Worm (Caenorhabditis elegans) whole organism, midembryonic: ENCODE data around the gene C06E7.4.

Source experiments
- T22C8.4 ChIP-seq: fragments of 200-800 bp; sonication (Bioruptor generic); IDR thresholded peaks from 2 replicates; pipeline ENCODE4 v1.3.6; 2022; ENCODE audit warnings: missing genetic modification characterization, missing compliant biosample characterization
- cog-1 ChIP-seq: sonication (generic microtip); optimal IDR thresholded peaks from 2 replicates; lab custom pipeline; 2016; ENCODE audit warnings: missing genetic modification characterization, missing compliant biosample characterization
- flt-1 ChIP-seq: fragments of 200-800 bp; sonication (Bioruptor generic); IDR thresholded peaks from 2 replicates; pipeline ENCODE4 v1.3.6; 2022; ENCODE audit warnings: missing genetic modification characterization, missing compliant biosample characterization
- klf-2 ChIP-seq: fragments of 200-800 bp; sonication (Bioruptor generic); conservative IDR thresholded peaks from 2 replicates; pipeline ENCODE4 v1.3.6; 2022; ENCODE audit warnings: missing genetic modification reagents, missing genetic modification characterization, missing compliant biosample characterization
- med-1 ChIP-seq: sonication (generic microtip); optimal IDR thresholded peaks from 2 replicates; lab custom pipeline; 2017; ENCODE audit warnings: missing genetic modification characterization, mild to moderate bottlenecking, missing compliant biosample characterization, antibody characterized with exemption, missing genetic modification reagents; ENCODE audit not compliant: insufficient read depth
- ref-1 ChIP-seq: fragments of 200-800 bp; sonication (Bioruptor generic); conservative IDR thresholded peaks from 2 replicates; pipeline ENCODE4 v1.3.6; 2022; ENCODE audit warnings: missing genetic modification reagents, missing genetic modification characterization, missing compliant biosample characterization
- tab-1 ChIP-seq: fragments of 200-800 bp; sonication (Bioruptor generic); IDR thresholded peaks from 2 replicates; pipeline ENCODE4 v1.3.6; 2022; ENCODE audit warnings: missing genetic modification characterization, missing compliant biosample characterization
- ztf-23 ChIP-seq: fragments of 200-800 bp; sonication (Bioruptor generic); IDR thresholded peaks from 2 replicates; pipeline ENCODE4 v1.3.6; 2022; ENCODE audit warnings: missing genetic modification reagents, missing genetic modification characterization, missing compliant biosample characterization
- ztf-29 ChIP-seq: fragments of 200-800 bp; sonication (Bioruptor generic); IDR thresholded peaks from 2 replicates; pipeline ENCODE4 v1.3.6; 2022; ENCODE audit warnings: missing genetic modification reagents, missing genetic modification characterization, missing compliant biosample characterization

The C06E7.4 gene

ce11 chrIV:5856975-5857374 is 2.8 kb downstream of the C06E7.4 start:
- TF ChIP-seq ref-1 (GFP tag; lab: Robert Waterston, UW) (no peak), ztf-29 (GFP tag; lab: Robert Waterston, UW) (no peak), klf-2 (no peak), cog-1 (tag; lab: Kevin White, UChicago) (no peak), tab-1 (GFP tag; lab: Robert Waterston, UW) (no peak), ztf-23 (GFP tag; lab: Robert Waterston, UW) (no peak), med-1 (GFP tag; lab: Kevin White, UChicago) (no peak), flt-1 (GFP tag; lab: Robert Waterston, UW) (no peak), T22C8.4 (GFP tag; lab: Robert Waterston, UW) (no peak)

ce11 chrIV:5855608-5856007 is 4.2 kb downstream of the C06E7.4 start:
- no peak for TF ChIP-seq ref-1 (GFP tag; lab: Robert Waterston, UW)
- TF ChIP-seq med-1 (GFP tag; lab: Kevin White, UChicago): no peak
- TF ChIP-seq tab-1 (GFP tag; lab: Robert Waterston, UW): no peak
- no peak for TF ChIP-seq ztf-23 (GFP tag; lab: Robert Waterston, UW)
- TF ChIP-seq flt-1 (GFP tag; lab: Robert Waterston, UW): no peak
- no peak for TF ChIP-seq klf-2
- no peak for TF ChIP-seq T22C8.4 (GFP tag; lab: Robert Waterston, UW)
- TF ChIP-seq cog-1 (tag; lab: Kevin White, UChicago): no peak
- TF ChIP-seq ztf-29 (GFP tag; lab: Robert Waterston, UW): no peak

ce11 chrIV:5850765-5851377 is 8.9 kb downstream of the C06E7.4 start:
- no peak for TF ChIP-seq T22C8.4 (GFP tag; lab: Robert Waterston, UW)
- no peak for TF ChIP-seq ztf-29 (GFP tag; lab: Robert Waterston, UW)

- TF ChIP-seq ztf-29 (GFP tag; lab: Robert Waterston, UW) (no peak), med-1 (GFP tag; lab: Kevin White, UChicago) (no peak), ztf-23 (GFP tag; lab: Robert Waterston, UW) (no peak), tab-1 (GFP tag; lab: Robert Waterston, UW) (no peak), klf-2 (no peak), T22C8.4 (GFP tag; lab: Robert Waterston, UW) (no peak), ref-1 (GFP tag; lab: Robert Waterston, UW) (no peak), cog-1 (tag; lab: Kevin White, UChicago) (no peak), flt-1 (GFP tag; lab: Robert Waterston, UW) (no peak)
These were observed 11.6 kb downstream of the C06E7.4 start, which contains the start of gene sams-3 for ce11 chrIV:5847986-5848707. Gene sams-3, plus strand, starts transcription at chrIV:5848657.

ce11 chrIV:5846269-5846668 is 13.5 kb downstream of the C06E7.4 start, which contains the start of gene sams-4:
Gene sams-4, minus strand, starts transcription at chrIV:5846369.
- no peak for TF ChIP-seq ztf-29 (GFP tag; lab: Robert Waterston, UW)
- no peak for TF ChIP-seq flt-1 (GFP tag; lab: Robert Waterston, UW)
- TF ChIP-seq klf-2: no peak
- TF ChIP-seq med-1 (GFP tag; lab: Kevin White, UChicago): no peak
- no peak for TF ChIP-seq T22C8.4 (GFP tag; lab: Robert Waterston, UW)
- no peak for TF ChIP-seq ref-1 (GFP tag; lab: Robert Waterston, UW)
- TF ChIP-seq ztf-23 (GFP tag; lab: Robert Waterston, UW): no peak

ce11 chrIV:5842905-5843304 is 16.9 kb downstream of the C06E7.4 start:
- TF ChIP-seq tab-1 (GFP tag; lab: Robert Waterston, UW) (no peak), klf-2 (no peak), T22C8.4 (GFP tag; lab: Robert Waterston, UW) (no peak), ref-1 (GFP tag; lab: Robert Waterston, UW) (no peak), med-1 (GFP tag; lab: Kevin White, UChicago) (no peak), cog-1 (tag; lab: Kevin White, UChicago) (no peak), ztf-29 (GFP tag; lab: Robert Waterston, UW) (no peak), flt-1 (GFP tag; lab: Robert Waterston, UW) (no peak), ztf-23 (GFP tag; lab: Robert Waterston, UW) (no peak)

ce11 chrIV:5839178-5839577 is 20.6 kb downstream of the C06E7.4 start, which contains the start of gene C06E7.2:
Gene C06E7.2, plus strand, starts transcription at chrIV:5839478.
- TF ChIP-seq klf-2 (no peak), ztf-23 (GFP tag; lab: Robert Waterston, UW) (no peak), cog-1 (tag; lab: Kevin White, UChicago) (no peak), flt-1 (GFP tag; lab: Robert Waterston, UW) (no peak), med-1 (GFP tag; lab: Kevin White, UChicago) (no peak), tab-1 (GFP tag; lab: Robert Waterston, UW) (no peak), T22C8.4 (GFP tag; lab: Robert Waterston, UW) (no peak), ztf-29 (GFP tag; lab: Robert Waterston, UW) (no peak), ref-1 (GFP tag; lab: Robert Waterston, UW) (no peak)

ce11 chrIV:5834182-5834581 is 25.6 kb downstream of the C06E7.4 start:
- TF ChIP-seq ztf-23 (GFP tag; lab: Robert Waterston, UW) (no peak), cog-1 (tag; lab: Kevin White, UChicago) (no peak), ztf-29 (GFP tag; lab: Robert Waterston, UW) (no peak), T22C8.4 (GFP tag; lab: Robert Waterston, UW) (no peak), klf-2 (no peak), flt-1 (GFP tag; lab: Robert Waterston, UW) (no peak), med-1 (GFP tag; lab: Kevin White, UChicago) (no peak), tab-1 (GFP tag; lab: Robert Waterston, UW) (no peak), ref-1 (GFP tag; lab: Robert Waterston, UW) (no peak)
